Fruit fly (Drosophila melanogaster) S2 (cell line): ENCODE data around the gene CG12268.
A peak's percentile ranks its signal among the peaks of the same experiment; 100 is the strongest.

ENCODE experiments used
- CG8478 ChIP-seq: fragments of >200 bp; optimal IDR thresholded peaks from 2 replicates; lab custom pipeline; 2018
- CTCF ChIP-seq, 2 experiments: fragments of >200 bp; optimal IDR thresholded peaks; 2 replicates each; lab custom pipeline; 2018

Gene CG12268

dm6 chr3R:23914415-23915041 is 33.7 kb downstream of the CG12268 start:
- no peak for TF ChIP-seq CTCF (optimal IDR thresholded peaks at IDR 0.05; lab: Kevin White, UChicago)
- TF ChIP-seq CG8478 (lab: Kevin White, UChicago): no peak

DNA sequence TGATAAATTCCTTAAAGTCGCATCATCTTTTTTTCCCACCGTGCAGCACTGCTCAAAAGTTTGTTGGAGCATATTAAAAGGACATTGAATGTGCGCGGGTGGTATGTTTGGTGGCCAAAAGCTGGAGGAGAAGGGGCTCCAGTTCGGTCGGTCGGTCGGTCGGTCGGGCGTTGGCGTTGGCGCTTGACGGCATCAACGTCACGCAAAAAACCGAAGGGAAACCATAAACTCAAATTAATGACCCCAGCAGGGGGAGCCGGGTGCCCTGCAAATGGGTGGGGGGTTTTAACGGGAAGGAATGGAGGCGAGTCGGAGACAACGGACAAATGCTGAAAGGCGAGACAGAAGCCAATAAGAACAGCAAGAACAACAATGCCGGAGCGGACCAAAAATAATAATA is 35.9 kb downstream of the CG12268 start:
- TF ChIP-seq CG8478 (lab: Kevin White, UChicago) (no peak), CTCF (optimal IDR thresholded peaks at IDR 0.05; lab: Kevin White, UChicago) (no peak)

dm6 chr3R:23911073-23911690 is 37.0 kb downstream of the CG12268 start:
- TF ChIP-seq CTCF (optimal IDR thresholded peaks at IDR 0.05; lab: Kevin White, UChicago) (no peak), CG8478 (lab: Kevin White, UChicago) (no peak)

DNA sequence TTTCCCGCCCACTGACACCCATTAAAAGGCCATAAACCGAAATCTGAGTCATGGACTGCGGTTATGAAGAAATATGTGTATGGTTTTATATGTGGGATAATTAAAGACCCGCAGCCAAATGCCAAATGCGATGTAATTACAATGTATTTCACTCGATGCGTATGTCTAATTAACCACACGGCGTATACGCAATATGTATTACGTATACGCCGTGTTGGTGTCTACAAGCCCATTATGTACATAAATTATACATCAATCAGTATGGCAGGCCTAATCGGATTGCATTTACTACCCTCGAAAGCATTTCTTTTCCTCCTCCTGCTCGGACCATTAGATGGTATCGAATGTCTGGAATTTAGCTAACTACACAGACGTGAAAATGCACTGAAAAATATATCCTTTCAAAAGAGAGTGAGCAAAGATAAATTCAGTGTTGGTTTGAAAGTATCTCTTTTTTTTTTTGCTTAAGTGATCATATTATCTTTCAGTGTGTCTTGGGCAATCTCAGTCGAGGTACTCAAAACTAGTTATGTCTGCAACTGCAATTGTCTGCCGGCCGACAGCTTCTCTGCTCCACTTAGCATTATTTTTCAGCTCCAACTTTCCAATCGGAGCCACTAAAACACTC is 37.9 kb downstream of the CG12268 start:
- TF ChIP-seq CG8478 (lab: Kevin White, UChicago) (no peak), CTCF (optimal IDR thresholded peaks at IDR 0.05; lab: Kevin White, UChicago) (no peak)

dm6 chr3R:23909347-23909862 is 38.8 kb downstream of the CG12268 start:
- no peak for TF ChIP-seq CG8478 (lab: Kevin White, UChicago)
- no peak for TF ChIP-seq CTCF (optimal IDR thresholded peaks at IDR 0.05; lab: Kevin White, UChicago)

DNA sequence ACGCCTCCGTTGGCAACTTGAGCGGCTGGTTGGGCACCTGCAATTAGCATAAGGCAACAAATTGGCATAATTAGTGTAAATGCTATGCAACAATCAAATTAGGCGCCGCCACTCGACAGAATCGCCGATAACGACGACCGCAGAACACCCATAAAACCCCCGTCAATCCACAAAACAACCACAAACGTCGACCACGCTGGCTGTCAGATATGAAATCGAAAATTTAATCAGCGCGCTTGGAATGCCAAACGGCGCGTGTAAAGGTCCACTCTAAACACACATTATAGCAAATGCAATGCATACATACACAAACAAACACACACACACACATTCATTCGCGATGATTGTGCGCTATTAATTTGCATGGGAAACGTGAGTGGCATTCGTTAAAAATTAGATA is 44.8 kb downstream of the CG12268 start:
- TF ChIP-seq CG8478 (lab: Kevin White, UChicago): no peak
- TF ChIP-seq CTCF (optimal IDR thresholded peaks at IDR 0.05; lab: Kevin White, UChicago): no peak

DNA sequence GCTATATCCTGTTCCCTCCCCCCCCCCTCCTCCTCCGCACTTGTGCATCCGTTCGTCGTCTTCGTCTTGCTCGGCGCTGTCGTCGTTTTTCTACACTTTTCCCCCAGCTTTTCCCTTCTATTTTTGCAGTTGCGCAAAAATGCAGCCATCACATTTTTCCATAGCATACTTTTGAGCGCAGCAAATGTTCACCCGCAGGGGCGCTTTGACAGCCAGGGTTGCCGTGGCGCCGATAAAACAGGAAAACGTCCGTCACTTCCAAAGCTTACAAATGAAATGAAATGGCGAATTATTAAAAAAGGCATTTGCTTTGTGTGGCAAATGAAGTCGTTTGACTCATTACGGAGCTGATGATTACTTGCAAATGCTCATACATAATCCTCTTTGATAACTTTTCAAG is 45.7 kb downstream of the CG12268 start:
- TF ChIP-seq CG8478 (lab: Kevin White, UChicago) (no peak), CTCF (optimal IDR thresholded peaks at IDR 0.05; lab: Kevin White, UChicago) (peak; percentile 8 to 22)

DNA sequence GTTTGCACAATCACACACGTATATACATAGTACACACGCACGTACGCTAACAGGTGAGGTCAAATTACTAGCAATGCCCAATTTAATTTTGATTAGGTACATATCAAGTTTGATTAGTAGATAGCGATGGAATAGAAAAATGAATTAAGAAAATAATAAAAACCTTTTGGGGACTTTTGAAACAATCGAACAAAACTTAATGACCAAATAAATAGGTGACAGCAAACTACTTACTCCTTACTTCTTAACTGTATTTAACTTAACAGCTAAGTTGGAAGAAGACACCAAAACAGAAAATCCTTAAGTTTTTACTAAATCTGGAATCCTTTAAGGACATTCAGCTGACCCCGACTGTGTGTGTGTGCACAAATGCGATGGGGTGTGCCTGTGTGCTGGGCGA is 46.2 kb downstream of the CG12268 start:
- TF ChIP-seq CG8478 (lab: Kevin White, UChicago) (no peak), CTCF (optimal IDR thresholded peaks at IDR 0.05; lab: Kevin White, UChicago) (no peak)

- TF ChIP-seq CTCF (optimal IDR thresholded peaks at IDR 0.05; lab: Kevin White, UChicago) (peak; percentile 57 to 65), CG8478 (lab: Kevin White, UChicago) (no peak)
Measured at dm6 chr3R:23900092-23900491, 48.1 kb downstream of the CG12268 start.
